Fruit fly (Drosophila melanogaster) whole organism, embryonic: ENCODE data around the gene hfp.

ENCODE experiments used
- C15 ChIP-seq: fragments of 200-800 bp; sonication (Bioruptor generic); IDR thresholded peaks from 3 replicates; pipeline ENCODE4 v1.3.6; 2022; ENCODE audit warnings: missing biosample characterization, missing genetic modification characterization
- CG10267 ChIP-seq: fragments of 200-800 bp; sonication (Bioruptor generic); optimal IDR thresholded peaks from 2 replicates; lab custom pipeline; 2018; ENCODE audit warnings: missing biosample characterization, mild to moderate bottlenecking, missing genetic modification characterization, moderate library complexity
- CG11247 ChIP-seq: fragments of 200-800 bp; sonication (Bioruptor generic); IDR thresholded peaks from 2 replicates; pipeline ENCODE4 v1.3.6; 2022; ENCODE audit warnings: missing biosample characterization, missing genetic modification characterization
- CG12071 ChIP-seq: fragments of 200-800 bp; sonication (Bioruptor generic); optimal IDR thresholded peaks from 3 replicates; lab custom pipeline; 2018; ENCODE audit warnings: missing biosample characterization, mild to moderate bottlenecking, missing genetic modification characterization
- CG12299 ChIP-seq: fragments of 200-800 bp; sonication (Bioruptor generic); optimal IDR thresholded peaks from 2 replicates; lab custom pipeline; 2018; ENCODE audit warnings: missing biosample characterization, mild to moderate bottlenecking, missing genetic modification characterization
- CG12769 ChIP-seq: fragments of 200-800 bp; sonication (Bioruptor generic); optimal IDR thresholded peaks from 2 replicates; lab custom pipeline; 2019; ENCODE audit warnings: missing biosample characterization, mild to moderate bottlenecking, missing genetic modification characterization, moderate library complexity
- CG13424 ChIP-seq: fragments of 200-800 bp; sonication (Bioruptor generic); optimal IDR thresholded peaks from 2 replicates; lab custom pipeline; 2019; ENCODE audit warnings: missing biosample characterization, mild to moderate bottlenecking, missing genetic modification characterization, moderate library complexity
- CG14965 ChIP-seq: fragments of 200-800 bp; sonication (Bioruptor generic); optimal IDR thresholded peaks from 2 replicates; lab custom pipeline; 2016; ENCODE audit warnings: missing biosample characterization, missing genetic modification characterization, borderline replicate concordance
- CG15479 ChIP-seq: fragments of 200-800 bp; sonication (Bioruptor generic); optimal IDR thresholded peaks from 3 replicates; lab custom pipeline; 2019; ENCODE audit warnings: missing biosample characterization, mild to moderate bottlenecking, missing genetic modification characterization, moderate library complexity
- CG17186 ChIP-seq: fragments of 200-800 bp; sonication (Bioruptor generic); optimal IDR thresholded peaks from 3 replicates; lab custom pipeline; 2017; ENCODE audit warnings: missing biosample characterization, missing genetic modification reagents, missing genetic modification characterization
- CG17359 ChIP-seq: fragments of 200-800 bp; sonication (Bioruptor generic); optimal IDR thresholded peaks from 3 replicates; lab custom pipeline; 2018; ENCODE audit warnings: missing biosample characterization, mild to moderate bottlenecking, missing genetic modification characterization, moderate library complexity
- CG17361 ChIP-seq: fragments of 200-800 bp; sonication (Bioruptor generic); IDR thresholded peaks from 3 replicates; pipeline ENCODE4 v1.3.6; 2022; ENCODE audit warnings: missing biosample characterization, missing genetic modification characterization
- CG6254 ChIP-seq: fragments of 200-800 bp; sonication (Bioruptor generic); optimal IDR thresholded peaks from 3 replicates; lab custom pipeline; 2017; ENCODE audit warnings: mild to moderate bottlenecking, missing biosample characterization, missing genetic modification reagents, missing genetic modification characterization
- CG6854 ChIP-seq: fragments of 200-800 bp; sonication (Bioruptor generic); optimal IDR thresholded peaks from 3 replicates; lab custom pipeline; 2017; ENCODE audit warnings: missing biosample characterization, mild to moderate bottlenecking, missing genetic modification characterization
- CG8765 ChIP-seq: fragments of 200-800 bp; sonication (Bioruptor generic); IDR thresholded peaks from 2 replicates; pipeline ENCODE4 v1.3.6; 2022; ENCODE audit warnings: missing biosample characterization, missing genetic modification characterization
- D ChIP-seq, 2 experiments: fragments of 200-800 bp in 1 of 2; fragments of >200 bp in 1 of 2; sonication (Bioruptor generic) in 1 of 2; optimal IDR thresholded peaks; 2 replicates in 1 of 2; 3 replicates in 1 of 2; lab custom pipeline; 2017; ENCODE audit warnings: mild to moderate bottlenecking in 1 of 2, missing biosample characterization in 1 of 2, missing genetic modification characterization in 1 of 2, missing genetic modification reagents in 1 of 2
- Ets97D ChIP-seq: fragments of 200-800 bp; sonication (Bioruptor generic); optimal IDR thresholded peaks from 3 replicates; lab custom pipeline; 2016; ENCODE audit warnings: missing biosample characterization, missing genetic modification characterization
- Fer1 ChIP-seq: fragments of 200-800 bp; sonication (Bioruptor generic); optimal IDR thresholded peaks from 2 replicates; lab custom pipeline; 2017; ENCODE audit warnings: missing biosample characterization, mild to moderate bottlenecking, missing genetic modification characterization
- HLHmδ ChIP-seq: fragments of 200-800 bp; sonication (Bioruptor generic); optimal IDR thresholded peaks from 2 replicates; lab custom pipeline; 2018; ENCODE audit warnings: missing biosample characterization, mild to moderate bottlenecking, missing genetic modification characterization, moderate library complexity
- PHDP ChIP-seq: fragments of 200-800 bp; sonication (Bioruptor generic); optimal IDR thresholded peaks from 3 replicates; lab custom pipeline; 2018; ENCODE audit warnings: missing biosample characterization, mild to moderate bottlenecking, missing genetic modification characterization, moderate library complexity
- Trl ChIP-seq, 3 experiments: fragments of >200 bp in 2 of 3; fragments of 200-800 bp in 1 of 3; sonication (Bioruptor generic) in 1 of 3; optimal IDR thresholded peaks; 2 replicates in 1 of 3; 3 replicates in 2 of 3; lab custom pipeline; 2016 to 2017; ENCODE audit warnings: missing biosample characterization in 1 of 3, missing genetic modification characterization in 1 of 3
- Xbp1 ChIP-seq: fragments of 200-800 bp; sonication (Bioruptor generic); optimal IDR thresholded peaks from 3 replicates; lab custom pipeline; 2016; ENCODE audit warnings: missing biosample characterization, mild to moderate bottlenecking, missing genetic modification characterization
- crol ChIP-seq: fragments of 200-800 bp; sonication (Bioruptor generic); IDR thresholded peaks from 2 replicates; pipeline ENCODE4 v1.3.6; 2022; ENCODE audit warnings: missing biosample characterization, missing genetic modification characterization
- da ChIP-seq: fragments of 200-800 bp; sonication (Bioruptor generic); optimal IDR thresholded peaks from 2 replicates; lab custom pipeline; 2016; ENCODE audit warnings: missing biosample characterization, missing genetic modification characterization
- hb ChIP-seq: fragments of 200-800 bp; sonication (Bioruptor generic); IDR thresholded peaks from 3 replicates; pipeline ENCODE4 v1.3.6; 2022; ENCODE audit warnings: missing biosample characterization, missing genetic modification characterization; ENCODE audit not compliant: partially characterized antibody
- insv ChIP-seq, 2 experiments: fragments of 200-800 bp; sonication (Bioruptor generic); optimal IDR thresholded peaks; 3 replicates each; lab custom pipeline; 2016 to 2018; ENCODE audit warnings: missing biosample characterization in 2 of 2, missing genetic modification characterization in 2 of 2
- jing ChIP-seq: fragments of 200-800 bp; sonication (Bioruptor generic); optimal IDR thresholded peaks from 2 replicates; lab custom pipeline; 2018; ENCODE audit warnings: missing biosample characterization, mild to moderate bottlenecking, missing genetic modification characterization
- kay ChIP-seq: fragments of 200-800 bp; sonication (Bioruptor generic); optimal IDR thresholded peaks from 2 replicates; lab custom pipeline; 2016; ENCODE audit warnings: missing biosample characterization, missing genetic modification characterization
- lilli ChIP-seq: fragments of 200-800 bp; sonication (Bioruptor generic); optimal IDR thresholded peaks from 3 replicates; lab custom pipeline; 2016; ENCODE audit warnings: missing biosample characterization, missing genetic modification characterization
- mam ChIP-seq: fragments of 200-800 bp; sonication (Bioruptor generic); optimal IDR thresholded peaks from 3 replicates; lab custom pipeline; 2016; ENCODE audit warnings: missing biosample characterization, missing genetic modification characterization
- nerfin-2 ChIP-seq: fragments of 200-800 bp; sonication (Bioruptor generic); IDR thresholded peaks from 2 replicates; pipeline ENCODE4 v1.3.6; 2022; ENCODE audit warnings: missing biosample characterization, missing genetic modification characterization; ENCODE audit not compliant: partially characterized antibody
- p53 ChIP-seq: fragments of 200-800 bp; sonication (Bioruptor generic); optimal IDR thresholded peaks from 2 replicates; lab custom pipeline; 2016; ENCODE audit warnings: missing biosample characterization, missing genetic modification characterization
- sima ChIP-seq: fragments of 200-800 bp; sonication (Bioruptor generic); optimal IDR thresholded peaks from 2 replicates; lab custom pipeline; 2016; ENCODE audit warnings: missing biosample characterization, missing genetic modification characterization
- sna ChIP-seq: fragments of 200-800 bp; sonication (Bioruptor generic); IDR thresholded peaks from 2 replicates; pipeline ENCODE4 v1.3.6; 2022; ENCODE audit warnings: missing biosample characterization, missing genetic modification characterization; ENCODE audit not compliant: partially characterized antibody
- so ChIP-seq: fragments of 200-800 bp; sonication (Bioruptor generic); IDR thresholded peaks from 3 replicates; pipeline ENCODE4 v1.3.6; 2022; ENCODE audit warnings: missing biosample characterization, missing genetic modification characterization
- ssp ChIP-seq: fragments of 200-800 bp; sonication (Bioruptor generic); IDR thresholded peaks from 2 replicates; pipeline ENCODE4 v1.3.6; 2022; ENCODE audit warnings: missing biosample characterization, missing genetic modification characterization
- sug ChIP-seq: fragments of 200-800 bp; optimal IDR thresholded peaks from 2 replicates; lab custom pipeline; 2019; ENCODE audit warnings: missing biosample characterization, mild to moderate bottlenecking, missing genetic modification characterization, moderate library complexity
- tgo ChIP-seq: fragments of 200-800 bp; sonication (Bioruptor generic); IDR thresholded peaks from 3 replicates; pipeline ENCODE4 v1.3.6; 2022; ENCODE audit warnings: missing biosample characterization, missing genetic modification characterization
- tll ChIP-seq, 2 experiments: fragments of 200-800 bp in 1 of 2; fragments of >200 bp in 1 of 2; sonication (Bioruptor generic) in 1 of 2; optimal IDR thresholded peaks; 2 replicates each; lab custom pipeline; 2017 to 2019; ENCODE audit warnings: missing biosample characterization in 2 of 2, missing genetic modification characterization in 2 of 2, mild to moderate bottlenecking in 1 of 2, moderate library complexity in 1 of 2
- toy ChIP-seq: fragments of 200-800 bp; sonication (Bioruptor generic); IDR thresholded peaks from 2 replicates; pipeline ENCODE4 v1.3.6; 2022; ENCODE audit warnings: missing biosample characterization, missing genetic modification characterization
- twi ChIP-seq: fragments of 200-800 bp; optimal IDR thresholded peaks from 2 replicates; lab custom pipeline; 2019; ENCODE audit warnings: missing biosample characterization, mild to moderate bottlenecking, missing genetic modification characterization, moderate library complexity
- zfh2 ChIP-seq: fragments of 200-800 bp; sonication (Bioruptor generic); optimal IDR thresholded peaks from 2 replicates; lab custom pipeline; 2016; ENCODE audit warnings: missing biosample characterization, missing genetic modification characterization

The hfp gene

dm6 chr3L:1463547-1463946 lies 38.8 kb downstream of the hfp start, which contains the start of gene rho (continued):
- TF ChIP-seq CG17361 (GFP tag; lab: Robert Waterston, UW) (no peak), sna (GFP tag; lab: Robert Waterston, UW) (peak; percentile 51; the same call in 1 of the 2 replicates), jing (GFP tag; lab: Kevin White, UChicago) (no peak), sug (no peak), ssp (GFP tag; lab: Robert Waterston, UW) (no peak), lilli (peak; percentile 2), Trl (optimal IDR thresholded peaks at IDR 0.05; lab: Kevin White, UChicago) (peak; percentile 22 to 37), Trl (GFP tag; optimal IDR thresholded peaks at IDR 0.05; lab: Kevin White, UChicago) (peak; percentile 48), CG17186 (GFP tag; lab: Kevin White, UChicago) (no peak), nerfin-2 (GFP tag; lab: Robert Waterston, UW) (no peak), Ets97D (GFP tag; lab: Kevin White, UChicago) (no peak), HLHmδ (GFP tag; lab: Kevin White, UChicago) (peak; percentile 63), crol (GFP tag; lab: Robert Waterston, UW) (peak; percentile 49; the same call in 1 of the 2 replicates), mam (GFP tag; lab: Kevin White, UChicago) (no peak), CG10267 (tag; lab: Kevin White, UChicago) (peak; percentile 5), Fer1 (GFP tag; lab: Kevin White, UChicago) (no peak), so (GFP tag; lab: Robert Waterston, UW) (peak; percentile 53; the same call in 2 of the 3 replicates), toy (GFP tag; lab: Robert Waterston, UW) (no peak), Xbp1 (no peak), sima (GFP tag; lab: Kevin White, UChicago) (no peak), CG6254 (GFP tag; lab: Kevin White, UChicago) (no peak), tgo (GFP tag; lab: Robert Waterston, UW) (0 out of 3 replicates have a peak, but pooled peaks have one; percentile 23), CG17359 (peak; percentile 21), insv (GFP tag; optimal IDR thresholded peaks at IDR 0.05; lab: Kevin White, UChicago) (peak in 1 of 2 experiments; percentile 13), CG6854 (GFP tag; lab: Kevin White, UChicago) (peak; percentile 27), CG12299 (tag; lab: Kevin White, UChicago) (no peak), PHDP (tag; lab: Kevin White, UChicago) (no peak), CG12071 (GFP tag; lab: Kevin White, UChicago) (no peak), zfh2 (GFP tag; lab: Kevin White, UChicago) (no peak), CG12769 (tag; lab: Kevin White, UChicago) (no peak), CG13424 (no peak), C15 (no peak), CG8765 (GFP tag; lab: Robert Waterston, UW) (no peak), CG14965 (no peak), kay (peak; percentile 62)

- TF ChIP-seq twi (peak; percentile 94), da (GFP tag; lab: Kevin White, UChicago) (no peak), tll (GFP tag; optimal IDR thresholded peaks at IDR 0.05; lab: Kevin White, UChicago) (peak in 1 of 2 experiments; percentile 72), CG15479 (peak; percentile 33), hb (GFP tag; lab: Robert Waterston, UW) (no peak), CG11247 (GFP tag; lab: Robert Waterston, UW) (0 out of 2 replicates have a peak, but pooled peaks have one; percentile 10), D (optimal IDR thresholded peaks at IDR 0.05; lab: Kevin White, UChicago) (peak; percentile 43), D (GFP tag; optimal IDR thresholded peaks at IDR 0.05; lab: Kevin White, UChicago) (no peak), p53 (GFP tag; lab: Kevin White, UChicago) (no peak)
These were observed 40.6 kb downstream of the hfp start for dm6 chr3L:1461831-1462230.
